Fruit fly (Drosophila melanogaster): ENCODE results near the gene CG15536.

CG15536 gene

dm6 chr3R:30450690-30451343 lies 25.9 kb upstream of the CG15536 start:
- TF ChIP-seq Dif (GFP tag; optimal IDR thresholded peaks at IDR 0.05; ENCODE audit: partially characterized antibody) (no peak), Rel (GFP tag; optimal IDR thresholded peaks at IDR 0.05) (no peak), Rel (tag; optimal IDR thresholded peaks at IDR 0.05) (peak; percentile 97), Sp1 (GFP tag; optimal IDR thresholded peaks at IDR 0.05) (no peak), dsf (GFP tag; optimal IDR thresholded peaks at IDR 0.05; ENCODE audit: borderline replicate concordance) (no peak), HLH106 (tag; optimal IDR thresholded peaks at IDR 0.05) (no peak)

dm6 chr3R:30450224-30450623 lies 25.3 kb upstream of the CG15536 start:
- no peak for TF ChIP-seq CG32264 (GFP tag; optimal IDR thresholded peaks at IDR 0.05)
- TF ChIP-seq Abd-B (GFP tag; optimal IDR thresholded peaks at IDR 0.05) = no peak
- no peak for TF ChIP-seq lola (GFP tag; optimal IDR thresholded peaks at IDR 0.05)
- TF ChIP-seq woc (GFP tag; optimal IDR thresholded peaks at IDR 0.05) = no peak
- TF ChIP-seq Sp1 (GFP tag; optimal IDR thresholded peaks at IDR 0.05) = peak; percentile 66
- no peak for TF ChIP-seq usp (GFP tag; optimal IDR thresholded peaks at IDR 0.05)
- peak; percentile 73 for TF ChIP-seq Mio (GFP tag; optimal IDR thresholded peaks at IDR 0.05)
- TF ChIP-seq GATAd (GFP tag; optimal IDR thresholded peaks at IDR 0.05) = peak; percentile 98
- peak; percentile 98 for TF ChIP-seq Vsx2 (GFP tag; optimal IDR thresholded peaks at IDR 0.05; ENCODE audit: partially characterized antibody)
- TF ChIP-seq Dfd (GFP tag; optimal IDR thresholded peaks at IDR 0.05) = no peak
- TF ChIP-seq jim (GFP tag; optimal IDR thresholded peaks at IDR 0.05) = peak; percentile 99
- peak; percentile 63 for TF ChIP-seq sv (GFP tag; optimal IDR thresholded peaks at IDR 0.05)
- TF ChIP-seq psq (GFP tag; optimal IDR thresholded peaks at IDR 0.05) = peak; percentile 80
- TF ChIP-seq sage (GFP tag; optimal IDR thresholded peaks at IDR 0.05) = peak; percentile 93
- TF ChIP-seq Rel (GFP tag; optimal IDR thresholded peaks at IDR 0.05) = peak; percentile 53
- TF ChIP-seq Rel (tag; optimal IDR thresholded peaks at IDR 0.05) = peak; percentile 19
- TF ChIP-seq N (GFP tag; optimal IDR thresholded peaks at IDR 0.05) = no peak
- TF ChIP-seq dmrt93B (GFP tag; optimal IDR thresholded peaks at IDR 0.05) = peak; percentile 50
- TF ChIP-seq Myc (optimal IDR thresholded peaks at IDR 0.05) = no peak
- TF ChIP-seq br (GFP tag; optimal IDR thresholded peaks at IDR 0.05) = peak; percentile 83
- no peak for TF ChIP-seq Hr78 (GFP tag; optimal IDR thresholded peaks at IDR 0.05)
- TF ChIP-seq dsf (GFP tag; optimal IDR thresholded peaks at IDR 0.05; ENCODE audit: borderline replicate concordance) = peak; percentile 95
- TF ChIP-seq fru (GFP tag; optimal IDR thresholded peaks at IDR 0.05) = peak; percentile 84
- TF ChIP-seq Hr83 (GFP tag; optimal IDR thresholded peaks at IDR 0.05; ENCODE audit: poor library complexity, severe bottlenecking) = peak; percentile 100
- peak; percentile 98 for TF ChIP-seq Dif (GFP tag; optimal IDR thresholded peaks at IDR 0.05; ENCODE audit: partially characterized antibody)
- peak; percentile 98 for TF ChIP-seq Hnf4 (GFP tag; optimal IDR thresholded peaks at IDR 0.05)
- no peak for TF ChIP-seq pan (optimal IDR thresholded peaks at IDR 0.05)
- peak; percentile 95 to 97 for TF ChIP-seq dl (GFP tag; optimal IDR thresholded peaks at IDR 0.05; ENCODE audit: insufficient read depth in 1 of 2, partially characterized antibody in 2 of 2)
- peak; percentile 29 for TF ChIP-seq CG9705 (GFP tag; optimal IDR thresholded peaks at IDR 0.05)
- TF ChIP-seq brk (GFP tag; optimal IDR thresholded peaks at IDR 0.05) = peak; percentile 96
- peak; percentile 95 for TF ChIP-seq rgr (GFP tag; optimal IDR thresholded peaks at IDR 0.05)
- peak; percentile 40 for TF ChIP-seq HLH106 (tag; optimal IDR thresholded peaks at IDR 0.05)
- peak; percentile 47 for TF ChIP-seq ey (GFP tag; optimal IDR thresholded peaks at IDR 0.05)
- peak; percentile 98 for TF ChIP-seq tai (GFP tag; optimal IDR thresholded peaks at IDR 0.05)
- TF ChIP-seq foxo (GFP tag; optimal IDR thresholded peaks at IDR 0.05) = peak in 1 of 2 experiments; percentile 31
- peak; percentile 95 for TF ChIP-seq h (GFP tag; optimal IDR thresholded peaks at IDR 0.05)
- peak; percentile 88 for TF ChIP-seq OdsH (GFP tag; optimal IDR thresholded peaks at IDR 0.05)
- TF ChIP-seq Jra (GFP tag; optimal IDR thresholded peaks at IDR 0.05) = peak; percentile 99
- peak; percentile 90 for TF ChIP-seq CrebA (GFP tag; optimal IDR thresholded peaks at IDR 0.05; ENCODE audit: borderline replicate concordance)

Data from whole organism, wandering third instar larva.